2 fruit fly cellular contexts compared by ENCODE assay signal in genomic region chr3L:1176515-1176914, dm6.
TF ChIP-seq lines count a peak whose summit lies in the region.

No protein-coding gene starts in this region.

- no peak for TF ChIP-seq CTCF in whole organism, embryonic (GFP tag; optimal IDR thresholded peaks at IDR 0.05; lab: Kevin White, UChicago)

TF ChIP-seq in whole organism, embryonic, 481 proteins besides CTCF, POLR2A, EP300 and RAD21:
- TF ChIP-seq CG12155 (GFP tag; optimal IDR thresholded peaks at IDR 0.05; lab: Kevin White, UChicago) (no peak), CG4617 (GFP tag; optimal IDR thresholded peaks at IDR 0.05; lab: Kevin White, UChicago; ENCODE audit: borderline replicate concordance) (no peak), CG31224 (GFP tag; IDR thresholded peaks at IDR 0.05; lab: Robert Waterston, UW) (peak; percentile 89), dysf (GFP tag; IDR thresholded peaks at IDR 0.05; lab: Robert Waterston, UW) (0 out of 3 replicates have a peak, but pooled peaks have one; percentile 24), vvl (GFP tag; IDR thresholded peaks at IDR 0.05; lab: Robert Waterston, UW) (0 out of 2 replicates have a peak, but pooled peaks have one; percentile 6), en (GFP tag; optimal IDR thresholded peaks at IDR 0.05; lab: Kevin White, UChicago) (no peak), pan (optimal IDR thresholded peaks at IDR 0.05; lab: Kevin White, UChicago) (no peak), pan (GFP tag; optimal IDR thresholded peaks at IDR 0.05 in 1 of 2, IDR thresholded peaks at IDR 0.05 in 1 of 2) (peak in 1 of 2 experiments; percentile 25)
TF ChIP-seq in whole organism, embryonic: peak in this region for 4.

TF ChIP-seq in whole organism, prepupa, 60 proteins besides CTCF, POLR2A, EP300 and RAD21:
- TF ChIP-seq CG6163 (GFP tag; IDR thresholded peaks at IDR 0.05; lab: Robert Waterston, UW): 0 out of 3 replicates have a peak, but pooled peaks have one; percentile 27
- TF ChIP-seq svp (GFP tag; lab: Kevin White, UChicago): peak; percentile 53
- TF ChIP-seq fkh (GFP tag; optimal IDR thresholded peaks at IDR 0.05; lab: Kevin White, UChicago): no peak
